Fruit fly (Drosophila melanogaster): Measurements from ENCODE around the gene KrT95D.

Gene KrT95D

DNA sequence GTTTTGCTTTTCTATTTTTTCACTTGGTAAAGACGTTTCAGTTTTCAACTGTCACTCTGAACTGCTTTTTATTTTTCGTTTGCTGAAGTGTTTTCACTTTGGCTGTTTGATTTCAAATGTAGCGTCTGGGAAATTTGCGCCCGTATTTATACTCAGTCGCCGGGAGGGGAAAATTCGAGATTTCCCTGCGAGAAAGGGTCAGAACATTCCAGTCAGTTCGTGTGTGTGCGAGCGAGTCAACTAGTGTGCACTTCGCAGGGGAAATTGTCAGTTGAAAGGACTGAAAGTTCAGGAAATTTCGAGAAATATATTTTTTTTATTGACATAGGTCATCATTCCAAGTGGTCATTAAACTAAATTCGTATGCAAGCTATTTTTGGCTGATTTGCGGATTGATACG lies 25.6 kb upstream of the KrT95D start, which contains the start of gene Hsp68 (continued):
- no peak for TF ChIP-seq slou (GFP tag; optimal IDR thresholded peaks at IDR 0.05)
- TF ChIP-seq CG34422 (GFP tag; IDR thresholded peaks at IDR 0.05): no peak
- no peak for TF ChIP-seq Hr39 (optimal IDR thresholded peaks at IDR 0.05)
- no peak for TF ChIP-seq Bgb (GFP tag; IDR thresholded peaks at IDR 0.05; ENCODE audit: partially characterized antibody)
- peak; percentile 25 for TF ChIP-seq lbe (GFP tag; optimal IDR thresholded peaks at IDR 0.05)
- TF ChIP-seq CG6791 (GFP tag; IDR thresholded peaks at IDR 0.05; ENCODE audit: partially characterized antibody): peak; percentile 62; the same call in 2 of the 3 replicates
- peak; percentile 3 for TF ChIP-seq CG17385 (GFP tag; optimal IDR thresholded peaks at IDR 0.05)
- peak; percentile 35 for TF ChIP-seq trem (tag; optimal IDR thresholded peaks at IDR 0.05)
- peak; percentile 25; the same call in 1 of the 4 replicates for TF ChIP-seq Dll (GFP tag; IDR thresholded peaks at IDR 0.05; ENCODE audit: partially characterized antibody)
- TF ChIP-seq CG3281 (GFP tag; optimal IDR thresholded peaks at IDR 0.05): peak; percentile 4
- TF ChIP-seq CG1832 (GFP tag; optimal IDR thresholded peaks at IDR 0.05): peak; percentile 87
- TF ChIP-seq bbx (GFP tag; IDR thresholded peaks at IDR 0.05; ENCODE audit: partially characterized antibody): peak; percentile 69; the same call in 1 of the 2 replicates
- no peak for TF ChIP-seq CG8478 (optimal IDR thresholded peaks at IDR 0.05)
- peak; percentile 2 for TF ChIP-seq HLHmδ (GFP tag; optimal IDR thresholded peaks at IDR 0.05)
- TF ChIP-seq Fer1 (GFP tag; optimal IDR thresholded peaks at IDR 0.05): peak; percentile 62
- TF ChIP-seq HmgZ (tag; optimal IDR thresholded peaks at IDR 0.05): peak; percentile 54
- TF ChIP-seq eyg (GFP tag; optimal IDR thresholded peaks at IDR 0.05): no peak
- peak; percentile 58 for TF ChIP-seq Myb (GFP tag; optimal IDR thresholded peaks at IDR 0.05)
- peak in 1 of 3 experiments; percentile 79 for TF ChIP-seq Stat92E (GFP tag; optimal IDR thresholded peaks at IDR 0.05)
- TF ChIP-seq nom (GFP tag; optimal IDR thresholded peaks at IDR 0.05): peak; percentile 91
- TF ChIP-seq wek (GFP tag; optimal IDR thresholded peaks at IDR 0.05): peak; percentile 45
- TF ChIP-seq gcm (GFP tag; optimal IDR thresholded peaks at IDR 0.05): peak; percentile 40
- TF ChIP-seq HLH54F (GFP tag; optimal IDR thresholded peaks at IDR 0.05): no peak
- no peak for TF ChIP-seq CG10654 (GFP tag; optimal IDR thresholded peaks at IDR 0.05)
- TF ChIP-seq CG2712 (tag; optimal IDR thresholded peaks at IDR 0.05): peak; percentile 36
- TF ChIP-seq kni (GFP tag; optimal IDR thresholded peaks at IDR 0.05): no peak
- TF ChIP-seq scrt (GFP tag; optimal IDR thresholded peaks at IDR 0.05): no peak
- TF ChIP-seq CG9609 (GFP tag; optimal IDR thresholded peaks at IDR 0.05): no peak
- peak; percentile 56; the same call in 1 of the 4 replicates for TF ChIP-seq chinmo (GFP tag; IDR thresholded peaks at IDR 0.05; ENCODE audit: partially characterized antibody)
- 0 out of 2 replicates have a peak, but pooled peaks have one; percentile 25 for TF ChIP-seq Rfx (GFP tag; IDR thresholded peaks at IDR 0.05)
- no peak for TF ChIP-seq Atf6 (GFP tag; IDR thresholded peaks at IDR 0.05)
- no peak for TF ChIP-seq CG2120 (GFP tag; optimal IDR thresholded peaks at IDR 0.05)
- TF ChIP-seq CG3163 (GFP tag; optimal IDR thresholded peaks at IDR 0.05): no peak
- TF ChIP-seq NC2β (GFP tag; optimal IDR thresholded peaks at IDR 0.05): peak; percentile 64
- TF ChIP-seq hkb (optimal IDR thresholded peaks at IDR 0.05): no peak
- no peak for TF ChIP-seq hkb (GFP tag; IDR thresholded peaks at IDR 0.05)
- TF ChIP-seq klu (GFP tag; IDR thresholded peaks at IDR 0.05): no peak

DNA sequence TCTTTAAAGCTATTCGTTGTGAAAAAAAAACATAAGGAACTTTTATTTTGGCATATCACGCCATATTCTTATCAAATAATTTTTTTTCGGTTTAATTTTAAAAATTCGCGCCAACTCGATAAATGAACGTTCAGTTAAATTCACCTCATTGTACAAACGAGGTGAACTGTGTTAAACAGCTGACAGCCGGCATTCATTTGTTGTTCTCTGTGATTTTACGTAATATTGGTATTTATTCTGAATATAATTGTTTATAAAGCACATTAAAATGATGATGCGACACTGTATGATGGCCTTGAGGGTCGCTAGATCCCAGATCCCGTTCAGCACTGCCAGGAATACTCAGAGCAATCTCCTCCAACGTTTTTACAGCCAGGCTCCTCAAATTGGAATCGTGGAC lies 22.6 kb upstream of the KrT95D start, which contains the start of gene CG6000:
Gene CG6000 (plus strand): TSS at position 165 of the 400 bp plus-strand sequence.
- TF ChIP-seq E2f2 (GFP tag; IDR thresholded peaks at IDR 0.05) (peak; percentile 90), bigmax (GFP tag; optimal IDR thresholded peaks at IDR 0.05) (no peak), trem (tag; optimal IDR thresholded peaks at IDR 0.05) (peak; percentile 31), Spps (tag; optimal IDR thresholded peaks at IDR 0.05) (no peak), hbn (GFP tag; IDR thresholded peaks at IDR 0.05; ENCODE audit: partially characterized antibody) (0 out of 2 replicates have a peak, but pooled peaks have one; percentile 31), CG31224 (GFP tag; IDR thresholded peaks at IDR 0.05) (no peak), CG12104 (GFP tag; optimal IDR thresholded peaks at IDR 0.05) (no peak), slbo (GFP tag; IDR thresholded peaks at IDR 0.05) (no peak), CG6254 (GFP tag; optimal IDR thresholded peaks at IDR 0.05) (no peak), CG1602 (GFP tag; optimal IDR thresholded peaks at IDR 0.05) (no peak), CG2202 (tag; optimal IDR thresholded peaks at IDR 0.05) (no peak), Dref (GFP tag; IDR thresholded peaks at IDR 0.05) (peak; percentile 38; the same call in 1 of the 2 replicates), Dll (GFP tag; IDR thresholded peaks at IDR 0.05; ENCODE audit: partially characterized antibody) (0 out of 4 replicates have a peak, but pooled peaks have one; percentile 33), CG15011 (GFP tag; optimal IDR thresholded peaks at IDR 0.05) (no peak), cato (GFP tag; optimal IDR thresholded peaks at IDR 0.05; ENCODE audit: borderline replicate concordance) (no peak), CG8478 (optimal IDR thresholded peaks at IDR 0.05) (no peak), shn (GFP tag; optimal IDR thresholded peaks at IDR 0.05) (no peak), C15 (GFP tag; IDR thresholded peaks at IDR 0.05) (no peak)

Data from whole organism, embryonic.